Worm (Caenorhabditis elegans): ENCODE measurements around the gene cebp-1.

DNA sequence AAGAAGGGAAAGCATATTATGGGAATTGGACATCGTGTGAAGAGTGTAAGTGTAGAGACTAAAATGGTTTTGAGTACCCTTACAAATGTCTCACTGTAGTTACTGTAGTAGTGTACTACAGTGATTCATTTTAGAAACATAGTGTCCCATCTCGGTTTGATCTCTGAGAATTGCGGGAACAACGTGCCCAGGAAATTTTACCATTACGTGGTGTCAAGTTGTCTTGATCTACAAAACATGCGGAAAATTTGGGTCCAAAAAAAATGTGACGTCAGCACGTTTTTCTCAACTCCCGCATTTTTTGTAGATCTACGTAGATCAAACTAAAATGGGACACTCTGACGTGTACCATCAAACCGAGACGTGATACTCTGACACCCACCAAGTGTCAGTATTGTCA, 29.6 kb upstream of the cebp-1 start:
- no peak for TF ChIP-seq unc-130 (GFP tag; optimal IDR thresholded peaks at IDR 0.05)
- TF ChIP-seq hsf-1 (GFP tag; IDR thresholded peaks at IDR 0.05) = no peak
- no peak for TF ChIP-seq F37B4.10 (GFP tag; IDR thresholded peaks at IDR 0.05)
- no peak for TF ChIP-seq dpl-1 (GFP tag; optimal IDR thresholded peaks at IDR 0.05)
- TF ChIP-seq snpc-4 (GFP tag; optimal IDR thresholded peaks at IDR 0.05) = no peak
- no peak for TF ChIP-seq snpc-4 (tag; optimal IDR thresholded peaks at IDR 0.05)
